Worm (Caenorhabditis elegans) whole organism, young adult: Measurements from ENCODE around the gene klp-17.

ENCODE experiments used
- C17E4.6 ChIP-seq: fragments of 200-800 bp; sonication (Bioruptor generic); IDR thresholded peaks from 2 replicates; pipeline ENCODE4 v1.3.6; 2022; ENCODE audit warnings: missing genetic modification reagents, missing genetic modification characterization, missing compliant biosample characterization
- F23B12.7 ChIP-seq: sonication (generic microtip); optimal IDR thresholded peaks from 2 replicates; lab custom pipeline; 2017; ENCODE audit warnings: missing genetic modification characterization, mild to moderate bottlenecking, missing compliant biosample characterization, antibody characterized with exemption, moderate library complexity; ENCODE audit not compliant: insufficient read depth
- F37B4.10 ChIP-seq: fragments of 200-800 bp; sonication (Bioruptor generic); IDR thresholded peaks from 2 replicates; pipeline ENCODE4 v1.3.6; 2022; ENCODE audit warnings: missing genetic modification characterization, missing compliant biosample characterization
- F39B2.1 ChIP-seq: fragments of 200-800 bp; sonication (Bioruptor generic); IDR thresholded peaks from 2 replicates; pipeline ENCODE4 v1.3.6; 2022; ENCODE audit warnings: missing genetic modification reagents, missing genetic modification characterization, missing compliant biosample characterization
- F55B11.4 ChIP-seq: sonication (generic microtip); optimal IDR thresholded peaks from 2 replicates; lab custom pipeline; 2016; ENCODE audit warnings: missing compliant biosample characterization, missing genetic modification characterization, borderline replicate concordance; ENCODE audit not compliant: insufficient read depth
- F57A8.1 ChIP-seq: fragments of 200-800 bp; sonication (Bioruptor generic); optimal IDR thresholded peaks from 2 replicates; lab custom pipeline; 2018; ENCODE audit warnings: mild to moderate bottlenecking, missing genetic modification characterization, moderate library complexity, missing compliant biosample characterization
- T26A5.8 ChIP-seq: sonication (generic microtip); optimal IDR thresholded peaks from 2 replicates; lab custom pipeline; 2016; ENCODE audit warnings: missing genetic modification characterization, missing compliant biosample characterization
- Y56A3A.18 ChIP-seq: fragments of 200-800 bp; sonication (Bioruptor generic); IDR thresholded peaks from 2 replicates; pipeline ENCODE4 v1.3.6; 2022; ENCODE audit warnings: missing genetic modification reagents, missing genetic modification characterization, missing compliant biosample characterization
- Y79H2A.3 ChIP-seq: fragments of 200-800 bp; sonication (Bioruptor generic); conservative IDR thresholded peaks from 2 replicates; pipeline ENCODE4 v1.3.6; 2022; ENCODE audit warnings: missing genetic modification reagents, missing genetic modification characterization, missing compliant biosample characterization
- akir-1 ChIP-seq: fragments of 200-800 bp; sonication (Bioruptor generic); optimal IDR thresholded peaks from 2 replicates; lab custom pipeline; 2018; ENCODE audit warnings: mild to moderate bottlenecking, missing genetic modification characterization, moderate library complexity, missing compliant biosample characterization
- aptf-2 ChIP-seq: fragments of 200-800 bp; sonication (Bioruptor generic); conservative IDR thresholded peaks from 2 replicates; pipeline ENCODE4 v1.3.6; 2022; ENCODE audit warnings: missing genetic modification reagents, missing genetic modification characterization, missing compliant biosample characterization
- athp-1 ChIP-seq: sonication (generic microtip); optimal IDR thresholded peaks from 2 replicates; lab custom pipeline; 2017; ENCODE audit warnings: mild to moderate bottlenecking, missing genetic modification characterization, missing compliant biosample characterization
- attf-3 ChIP-seq: fragments of 200-800 bp; sonication (Bioruptor generic); conservative IDR thresholded peaks from 2 replicates; pipeline ENCODE4 v1.3.6; 2022; ENCODE audit warnings: missing genetic modification reagents, missing genetic modification characterization, missing compliant biosample characterization
- bed-1 ChIP-seq: fragments of 200-800 bp; sonication (Bioruptor generic); IDR thresholded peaks from 2 replicates; pipeline ENCODE4 v1.3.6; 2022; ENCODE audit warnings: missing genetic modification reagents, missing genetic modification characterization, missing compliant biosample characterization
- bed-2 ChIP-seq: fragments of 200-800 bp; sonication (Bioruptor generic); IDR thresholded peaks from 2 replicates; pipeline ENCODE4 v1.3.6; 2022; ENCODE audit warnings: missing genetic modification reagents, missing genetic modification characterization, missing compliant biosample characterization
- ccch-3 ChIP-seq: fragments of 200-800 bp; sonication (Bioruptor generic); optimal IDR thresholded peaks from 2 replicates; lab custom pipeline; 2018; ENCODE audit warnings: mild to moderate bottlenecking, missing genetic modification characterization, missing compliant biosample characterization
- ceh-100 ChIP-seq: fragments of 200-800 bp; sonication (Bioruptor generic); IDR thresholded peaks from 2 replicates; pipeline ENCODE4 v1.3.6; 2022; ENCODE audit warnings: missing genetic modification reagents, missing genetic modification characterization, missing compliant biosample characterization
- ceh-27 ChIP-seq: fragments of 200-800 bp; sonication (Bioruptor generic); optimal IDR thresholded peaks from 2 replicates; lab custom pipeline; 2018; ENCODE audit warnings: mild to moderate bottlenecking, missing genetic modification characterization, moderate library complexity, missing compliant biosample characterization
- ceh-40 ChIP-seq: fragments of 200-800 bp; sonication (Bioruptor generic); IDR thresholded peaks from 2 replicates; pipeline ENCODE4 v1.3.6; 2022; ENCODE audit warnings: missing genetic modification characterization, missing compliant biosample characterization
- die-1 ChIP-seq: sonication (generic microtip); optimal IDR thresholded peaks from 2 replicates; lab custom pipeline; 2016; ENCODE audit warnings: missing genotype, mild to moderate bottlenecking, missing genetic modification characterization, missing compliant biosample characterization
- dox-1 ChIP-seq: fragments of 200-800 bp; sonication (Bioruptor generic); IDR thresholded peaks from 2 replicates; pipeline ENCODE4 v1.3.6; 2022; ENCODE audit warnings: missing genetic modification reagents, missing genetic modification characterization, missing compliant biosample characterization
- dpl-1 ChIP-seq: fragments of 150-350 bp; optimal IDR thresholded peaks from 2 replicates; lab custom pipeline; 2014; ENCODE audit warnings: missing biosample characterization, missing genetic modification reagents, missing genetic modification characterization
- efl-1 ChIP-seq: fragments of 150-350 bp; optimal IDR thresholded peaks from 2 replicates; lab custom pipeline; 2014; ENCODE audit warnings: missing biosample characterization, missing genetic modification reagents, missing genetic modification characterization
- egrh-3 ChIP-seq: fragments of 200-800 bp; sonication (Bioruptor generic); IDR thresholded peaks from 2 replicates; pipeline ENCODE4 v1.3.6; 2022; ENCODE audit warnings: missing genetic modification reagents, missing genetic modification characterization, missing compliant biosample characterization
- fkh-3 ChIP-seq: sonication (generic microtip); optimal IDR thresholded peaks from 2 replicates; lab custom pipeline; 2016; ENCODE audit warnings: mild to moderate bottlenecking, missing genetic modification characterization, missing compliant biosample characterization
- hlh-26 ChIP-seq: fragments of 200-800 bp; sonication (Bioruptor generic); conservative IDR thresholded peaks from 2 replicates; pipeline ENCODE4 v1.3.6; 2022; ENCODE audit warnings: missing genetic modification reagents, missing genetic modification characterization, missing compliant biosample characterization
- hmg-20 ChIP-seq: fragments of 200-800 bp; sonication (Bioruptor generic); IDR thresholded peaks from 2 replicates; pipeline ENCODE4 v1.3.6; 2022; ENCODE audit warnings: missing genetic modification reagents, missing genetic modification characterization, missing compliant biosample characterization
- hrde-1 ChIP-seq: sonication (generic microtip); optimal IDR thresholded peaks from 2 replicates; lab custom pipeline; 2016; ENCODE audit warnings: missing genetic modification characterization, mild to moderate bottlenecking, missing compliant biosample characterization, moderate library complexity, missing genotype, missing genetic modification reagents, borderline replicate concordance
- hsf-1 ChIP-seq: fragments of 200-800 bp; sonication (Bioruptor generic); IDR thresholded peaks from 2 replicates; pipeline ENCODE4 v1.3.6; 2022; ENCODE audit warnings: missing genetic modification reagents, missing genetic modification characterization, missing compliant biosample characterization
- lag-1 ChIP-seq: fragments of 200-800 bp; sonication (Bioruptor generic); IDR thresholded peaks from 2 replicates; pipeline ENCODE4 v1.3.6; 2022; ENCODE audit warnings: missing genetic modification reagents, missing genetic modification characterization, missing compliant biosample characterization
- lin-26 ChIP-seq: fragments of 200-800 bp; sonication (Bioruptor generic); IDR thresholded peaks from 2 replicates; pipeline ENCODE4 v1.3.6; 2022; ENCODE audit warnings: missing genetic modification reagents, missing genetic modification characterization, missing compliant biosample characterization
- madf-3 ChIP-seq: fragments of 200-800 bp; sonication (Bioruptor generic); IDR thresholded peaks from 2 replicates; pipeline ENCODE4 v1.3.6; 2022; ENCODE audit warnings: missing genetic modification reagents, missing genetic modification characterization, missing compliant biosample characterization
- mcd-1 ChIP-seq: fragments of 200-800 bp; sonication (Bioruptor generic); IDR thresholded peaks from 2 replicates; pipeline ENCODE4 v1.3.6; 2022; ENCODE audit warnings: missing genetic modification reagents, missing genetic modification characterization, missing compliant biosample characterization
- nfyb-1 ChIP-seq: fragments of 200-800 bp; sonication (Bioruptor generic); IDR thresholded peaks from 2 replicates; pipeline ENCODE4 v1.3.6; 2022; ENCODE audit warnings: missing genetic modification reagents, missing genetic modification characterization, missing compliant biosample characterization
- nhr-90 ChIP-seq: sonication (generic microtip); optimal IDR thresholded peaks from 2 replicates; lab custom pipeline; 2016; ENCODE audit warnings: missing genotype, mild to moderate bottlenecking, missing genetic modification characterization, missing compliant biosample characterization
- pha-4 ChIP-seq: fragments of 150-350 bp; sonication (generic microtip); optimal IDR thresholded peaks from 2 replicates; lab custom pipeline; 2014; ENCODE audit warnings: missing biosample characterization, missing genetic modification reagents, missing genetic modification characterization
- rpc-1 ChIP-seq, 2 experiments: fragments of 150-350 bp in 1 of 2; sonication (generic microtip) in 1 of 2; optimal IDR thresholded peaks; 2 replicates each; lab custom pipeline; 2014 to 2018; ENCODE audit warnings: missing biosample characterization in 1 of 2, missing genetic modification characterization in 1 of 2, missing genetic modification reagents in 1 of 2, missing genotype in 1 of 2
- sea-2 ChIP-seq: fragments of 200-800 bp; sonication (Bioruptor generic); IDR thresholded peaks from 2 replicates; pipeline ENCODE4 v1.3.6; 2022; ENCODE audit warnings: missing genetic modification characterization, missing compliant biosample characterization
- snpc-1.3 ChIP-seq: sonication (generic microtip); optimal IDR thresholded peaks from 2 replicates; lab custom pipeline; 2017; ENCODE audit warnings: missing genetic modification characterization, mild to moderate bottlenecking, missing compliant biosample characterization, antibody characterized with exemption, moderate library complexity, missing genotype, missing genetic modification reagents; ENCODE audit not compliant: insufficient read depth
- snpc-3.4 ChIP-seq: sonication (generic microtip); optimal IDR thresholded peaks from 2 replicates; lab custom pipeline; 2017; ENCODE audit warnings: missing genetic modification characterization, mild to moderate bottlenecking, missing compliant biosample characterization, antibody characterized with exemption, moderate library complexity, missing genotype, missing genetic modification reagents
- snpc-4 ChIP-seq, 5 experiments: fragments of 150-350 bp in 1 of 5; sonication (generic microtip) in 4 of 5; optimal IDR thresholded peaks; 2 replicates each; lab custom pipeline; 2014 to 2018; ENCODE audit warnings: missing genetic modification characterization in 5 of 5, missing biosample characterization in 3 of 5, antibody characterized with exemption in 2 of 5, mild to moderate bottlenecking in 2 of 5, missing compliant biosample characterization in 2 of 5, missing genotype in 2 of 5, moderate library complexity in 2 of 5, missing genetic modification reagents in 1 of 5
- tlf-1 ChIP-seq: fragments of 200-800 bp; sonication (Bioruptor generic); optimal IDR thresholded peaks from 2 replicates; lab custom pipeline; 2018; ENCODE audit warnings: mild to moderate bottlenecking, missing genetic modification characterization, missing compliant biosample characterization
- xnd-1 ChIP-seq: sonication (generic microtip); optimal IDR thresholded peaks from 2 replicates; lab custom pipeline; 2016; ENCODE audit warnings: missing genotype, missing genetic modification reagents, missing genetic modification characterization, missing compliant biosample characterization
- zfh-2 ChIP-seq: fragments of 200-800 bp; sonication (Bioruptor generic); conservative IDR thresholded peaks from 2 replicates; pipeline ENCODE4 v1.3.6; 2022; ENCODE audit warnings: missing genetic modification reagents, missing genetic modification characterization, missing compliant biosample characterization
- ztf-25 ChIP-seq: fragments of 200-800 bp; sonication (Bioruptor generic); IDR thresholded peaks from 2 replicates; pipeline ENCODE4 v1.3.6; 2022; ENCODE audit warnings: missing genetic modification reagents, missing genetic modification characterization, missing compliant biosample characterization
- ztf-28 ChIP-seq: fragments of 200-800 bp; sonication (Bioruptor generic); IDR thresholded peaks from 2 replicates; pipeline ENCODE4 v1.3.6; 2022; ENCODE audit warnings: missing genetic modification reagents, missing genetic modification characterization, missing compliant biosample characterization

Gene klp-17

DNA sequence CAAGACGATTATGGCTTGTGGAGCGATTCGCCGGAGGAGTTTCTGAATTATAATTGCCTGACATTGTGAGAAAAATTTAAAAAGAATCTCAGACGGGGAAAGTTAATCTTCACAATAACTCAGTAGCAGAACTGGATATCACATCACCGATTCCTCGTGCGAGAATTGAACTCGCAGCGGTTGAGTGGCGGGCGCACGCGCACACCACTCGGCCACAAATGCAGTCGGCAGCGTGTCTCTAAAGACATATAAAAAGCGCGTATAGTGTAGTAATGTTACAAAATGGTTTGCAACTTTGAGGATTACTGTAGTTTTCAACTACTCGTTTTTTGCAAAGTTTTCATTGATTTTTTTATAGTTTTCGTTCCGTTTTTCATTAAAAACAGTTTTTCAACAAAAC lies 17.2 kb upstream of the klp-17 start (continued):
- TF ChIP-seq egrh-3 (peak; percentile 50), xnd-1 (peak; percentile 15), dpl-1 (GFP tag; lab: Kevin White, UChicago) (peak; percentile 17), snpc-3.4 (tag; lab: Kevin White, UChicago) (peak; percentile 93), zfh-2 (GFP tag; lab: Robert Waterston, UW) (peak; percentile 83), F55B11.4 (tag; lab: Kevin White, UChicago) (no peak), die-1 (tag; lab: Kevin White, UChicago) (peak; percentile 98), ceh-27 (GFP tag; lab: Kevin White, UChicago) (peak; percentile 94), C17E4.6 (GFP tag; lab: Robert Waterston, UW) (peak; percentile 69), sea-2 (GFP tag; lab: Robert Waterston, UW) (peak; percentile 86), F57A8.1 (GFP tag; lab: Kevin White, UChicago) (peak; percentile 98), ceh-40 (GFP tag; lab: Robert Waterston, UW) (peak; percentile 71; the same call in 1 of the 2 replicates), madf-3 (GFP tag; lab: Robert Waterston, UW) (0 out of 2 replicates have a peak, but pooled peaks have one; percentile 44), F39B2.1 (GFP tag; lab: Robert Waterston, UW) (peak; percentile 85; the same call in 1 of the 2 replicates), rpc-1 (optimal IDR thresholded peaks at IDR 0.05; lab: Kevin White, UChicago) (peak; percentile 84), rpc-1 (tag; optimal IDR thresholded peaks at IDR 0.05; lab: Kevin White, UChicago) (peak; percentile 99), athp-1 (tag; lab: Kevin White, UChicago) (peak; percentile 91), bed-1 (GFP tag; lab: Robert Waterston, UW) (peak; percentile 87; the same call in 1 of the 2 replicates), tlf-1 (GFP tag; lab: Kevin White, UChicago) (peak; percentile 76), hrde-1 (tag; lab: Kevin White, UChicago) (peak; percentile 77), hlh-26 (0 out of 2 replicates have a peak, but pooled peaks have one; percentile 25), ccch-3 (peak; percentile 67), F23B12.7 (tag; lab: Kevin White, UChicago) (peak; percentile 89), hsf-1 (GFP tag; lab: Robert Waterston, UW) (peak; percentile 64; the same call in 1 of the 2 replicates), dox-1 (GFP tag; lab: Robert Waterston, UW) (peak; percentile 94), mcd-1 (GFP tag; lab: Robert Waterston, UW) (peak; percentile 83), nfyb-1 (GFP tag; lab: Robert Waterston, UW) (peak; percentile 93), hmg-20 (GFP tag; lab: Robert Waterston, UW) (peak; percentile 88), snpc-1.3 (tag; lab: Kevin White, UChicago) (peak; percentile 97), nhr-90 (tag; lab: Kevin White, UChicago) (peak; percentile 97), bed-2 (GFP tag; lab: Robert Waterston, UW) (no peak), efl-1 (GFP tag; lab: Kevin White, UChicago) (peak; percentile 25)

DNA sequence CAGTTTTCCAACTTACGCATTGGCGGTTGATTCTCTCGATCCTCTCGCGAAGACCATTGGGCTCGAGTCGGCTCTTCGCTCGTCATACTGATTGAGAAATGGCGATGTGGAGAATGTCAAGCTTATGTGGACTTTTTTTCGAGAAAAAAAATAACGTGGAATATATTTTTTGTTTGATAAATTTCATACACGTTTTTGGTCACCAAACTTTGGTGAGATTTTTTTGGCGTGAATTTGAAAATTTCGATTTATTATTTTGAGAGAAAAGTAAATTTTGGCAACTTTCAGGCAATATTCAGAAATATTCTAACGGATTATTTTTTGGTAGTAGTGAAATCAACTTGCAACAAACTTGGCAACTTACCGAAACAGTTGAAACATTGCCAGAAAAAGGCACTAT lies 11.6 kb upstream of the klp-17 start, which contains the start of gene W02B12.12:
Gene W02B12.12, minus strand, starts transcription at position 101 of the 400 bp plus-strand sequence.
- TF ChIP-seq pha-4 (no peak), Y56A3A.18 (GFP tag; lab: Robert Waterston, UW) (no peak), T26A5.8 (tag; lab: Kevin White, UChicago) (no peak), lin-26 (GFP tag; lab: Robert Waterston, UW) (no peak), snpc-4 (GFP tag; optimal IDR thresholded peaks at IDR 0.05; lab: Kevin White, UChicago) (no peak), snpc-4 (tag; optimal IDR thresholded peaks at IDR 0.05; lab: Kevin White, UChicago) (no peak), nhr-90 (tag; lab: Kevin White, UChicago) (no peak), lag-1 (GFP tag; lab: Robert Waterston, UW) (no peak), ztf-28 (no peak), hmg-20 (GFP tag; lab: Robert Waterston, UW) (no peak), ztf-25 (GFP tag; lab: Robert Waterston, UW) (no peak), Y79H2A.3 (GFP tag; lab: Robert Waterston, UW) (no peak), fkh-3 (tag; lab: Kevin White, UChicago) (no peak), aptf-2 (no peak), ceh-27 (GFP tag; lab: Kevin White, UChicago) (no peak), akir-1 (GFP tag; lab: Kevin White, UChicago) (no peak), ceh-100 (no peak), F37B4.10 (GFP tag; lab: Robert Waterston, UW) (no peak), attf-3 (GFP tag; lab: Robert Waterston, UW) (no peak)
- TF ChIP-seq, all 124 proteins: peak for 0
